Worm (Caenorhabditis elegans) whole organism, L1 larva: ENCODE measurements around the gene F44E2.10.
"Not testable (repeated sequence)": the region's sequence is repeated elsewhere in the genome, so short reads cannot be mapped to it uniquely, and the experiment has no call there.

Source experiments
- C16A3.4 ChIP-seq: fragments of 150-350 bp; optimal IDR thresholded peaks from 2 replicates; lab custom pipeline; 2014; ENCODE audit warnings: missing biosample characterization, missing genetic modification characterization
- C34B4.2 ChIP-seq: sonication (generic microtip); optimal IDR thresholded peaks from 2 replicates; lab custom pipeline; 2017; ENCODE audit warnings: mild to moderate bottlenecking, missing genetic modification characterization, missing compliant biosample characterization
- F16B12.6 ChIP-seq: fragments of 150-350 bp; optimal IDR thresholded peaks from 2 replicates; lab custom pipeline; 2014; ENCODE audit warnings: missing biosample characterization, missing genetic modification characterization
- aha-1 ChIP-seq: fragments of 150-350 bp; optimal IDR thresholded peaks from 2 replicates; lab custom pipeline; 2014; ENCODE audit warnings: missing biosample characterization, missing genetic modification characterization
- alr-1 ChIP-seq: fragments of 200-800 bp; sonication (Bioruptor generic); optimal IDR thresholded peaks from 2 replicates; lab custom pipeline; 2018; ENCODE audit warnings: borderline replicate concordance, mild to moderate bottlenecking, missing genetic modification characterization, missing compliant biosample characterization
- aly-2 ChIP-seq: fragments of 150-350 bp; optimal IDR thresholded peaks from 2 replicates; lab custom pipeline; 2014; ENCODE audit warnings: missing biosample characterization, missing genetic modification characterization
- blmp-1 ChIP-seq: fragments of 150-350 bp; optimal IDR thresholded peaks from 2 replicates; lab custom pipeline; 2014; ENCODE audit warnings: missing biosample characterization, missing genetic modification characterization
- ceh-63 ChIP-seq: fragments of 200-800 bp; sonication (Bioruptor generic); optimal IDR thresholded peaks from 2 replicates; lab custom pipeline; 2018; ENCODE audit warnings: mild to moderate bottlenecking, missing genetic modification characterization, missing compliant biosample characterization
- dpl-1 ChIP-seq, 3 experiments: fragments of 150-350 bp in 2 of 3; sonication (generic microtip) in 1 of 3; optimal IDR thresholded peaks; 2 replicates each; lab custom pipeline; 2014 to 2017; ENCODE audit warnings: missing biosample characterization in 3 of 3, missing genetic modification characterization in 3 of 3, missing genetic modification reagents in 3 of 3
- dsc-1 ChIP-seq: sonication (generic microtip); optimal IDR thresholded peaks from 2 replicates; lab custom pipeline; 2016; ENCODE audit warnings: mild to moderate bottlenecking, missing genetic modification characterization, missing compliant biosample characterization
- efl-1 ChIP-seq, 4 experiments: fragments of 150-350 bp; optimal IDR thresholded peaks in 3 of 4; peaks in 1 of 4; 1 replicate in 1 of 4; 2 replicates in 3 of 4; lab custom pipeline; 2014; ENCODE audit warnings: missing biosample characterization in 2 of 4, missing genetic modification characterization in 2 of 4, missing genetic modification reagents in 2 of 4
- egl-27 ChIP-seq, 2 experiments: fragments of 150-350 bp in 1 of 2; sonication (generic microtip); optimal IDR thresholded peaks; 3 replicates each; lab custom pipeline; 2017 to 2018; ENCODE audit warnings: missing biosample characterization in 2 of 2, missing genetic modification characterization in 2 of 2, missing genetic modification reagents in 2 of 2
- ets-5 ChIP-seq: fragments of 200-800 bp; sonication (Bioruptor generic); IDR thresholded peaks from 2 replicates; pipeline ENCODE4 v1.3.6; 2022; ENCODE audit warnings: missing genetic modification characterization, missing compliant biosample characterization
- hlh-4 ChIP-seq: sonication (generic microtip); optimal IDR thresholded peaks from 2 replicates; lab custom pipeline; 2016; ENCODE audit warnings: mild to moderate bottlenecking, missing genetic modification characterization, missing compliant biosample characterization
- hpl-2 ChIP-seq: fragments of 150-350 bp; optimal IDR thresholded peaks from 2 replicates; lab custom pipeline; 2014; ENCODE audit warnings: missing biosample characterization, missing genetic modification reagents, missing genetic modification characterization
- jun-1 ChIP-seq: fragments of 150-350 bp; optimal IDR thresholded peaks from 2 replicates; lab custom pipeline; 2014; ENCODE audit warnings: missing biosample characterization, missing genetic modification reagents, missing genetic modification characterization
- lin-14 ChIP-seq: fragments of 200-800 bp; sonication (Bioruptor generic); optimal IDR thresholded peaks from 2 replicates; lab custom pipeline; 2018; ENCODE audit warnings: mild to moderate bottlenecking, missing genetic modification characterization, moderate library complexity, missing compliant biosample characterization
- lin-35 ChIP-seq, 2 experiments: fragments of 150-350 bp; optimal IDR thresholded peaks; 2 replicates each; lab custom pipeline; 2014; ENCODE audit warnings: missing biosample characterization in 2 of 2, missing genetic modification characterization in 2 of 2, missing genetic modification reagents in 2 of 2
- lin-39 ChIP-seq: fragments of 150-350 bp; optimal IDR thresholded peaks from 2 replicates; lab custom pipeline; 2014; ENCODE audit warnings: missing biosample characterization, missing genetic modification reagents, missing genetic modification characterization
- lsy-2 ChIP-seq, 2 experiments: fragments of 150-350 bp; optimal IDR thresholded peaks; 2 replicates each; lab custom pipeline; 2014; ENCODE audit warnings: missing biosample characterization in 2 of 2, missing genetic modification characterization in 2 of 2
- mab-9 ChIP-seq: fragments of 200-800 bp; sonication (Bioruptor generic); IDR thresholded peaks from 2 replicates; pipeline ENCODE4 v1.3.6; 2022; ENCODE audit warnings: missing genetic modification reagents, missing genetic modification characterization, missing compliant biosample characterization
- mdl-1 ChIP-seq, 2 experiments: fragments of 150-350 bp; optimal IDR thresholded peaks; 2 replicates each; lab custom pipeline; 2014 to 2017; ENCODE audit warnings: missing biosample characterization in 2 of 2, missing genetic modification characterization in 2 of 2, inconsistent platforms in 1 of 2
- mef-2 ChIP-seq: fragments of 150-350 bp; optimal IDR thresholded peaks from 2 replicates; lab custom pipeline; 2014; ENCODE audit warnings: missing biosample characterization, missing genetic modification characterization
- mep-1 ChIP-seq: fragments of 150-350 bp; optimal IDR thresholded peaks from 2 replicates; lab custom pipeline; 2014; ENCODE audit warnings: missing biosample characterization, missing genetic modification characterization
- nhr-11 ChIP-seq: fragments of 150-350 bp; optimal IDR thresholded peaks from 2 replicates; lab custom pipeline; 2014; ENCODE audit warnings: missing biosample characterization, missing genetic modification characterization
- nhr-12 ChIP-seq: sonication (generic microtip); optimal IDR thresholded peaks from 2 replicates; lab custom pipeline; 2017; ENCODE audit warnings: missing biosample characterization, missing genetic modification characterization
- nhr-19 ChIP-seq: fragments of 200-800 bp; sonication (Bioruptor generic); conservative IDR thresholded peaks from 2 replicates; pipeline ENCODE4 v1.3.6; 2022; ENCODE audit warnings: missing genetic modification characterization, missing compliant biosample characterization
- nhr-28 ChIP-seq: fragments of 150-350 bp; optimal IDR thresholded peaks from 2 replicates; lab custom pipeline; 2014; ENCODE audit warnings: missing biosample characterization, missing genetic modification characterization
- nhr-47 ChIP-seq: sonication (generic microtip); optimal IDR thresholded peaks from 2 replicates; lab custom pipeline; 2016; ENCODE audit warnings: mild to moderate bottlenecking, missing genetic modification characterization, moderate library complexity, missing compliant biosample characterization
- nhr-71 ChIP-seq: sonication (generic microtip); optimal IDR thresholded peaks from 2 replicates; lab custom pipeline; 2016; ENCODE audit warnings: mild to moderate bottlenecking, missing genetic modification characterization, moderate library complexity, missing compliant biosample characterization
- nhr-76 ChIP-seq: sonication (generic microtip); optimal IDR thresholded peaks from 2 replicates; lab custom pipeline; 2017; ENCODE audit warnings: missing biosample characterization, missing genetic modification characterization
- nhr-77 ChIP-seq: fragments of 150-350 bp; optimal IDR thresholded peaks from 2 replicates; lab custom pipeline; 2014; ENCODE audit warnings: missing biosample characterization, missing genetic modification characterization
- nhr-84 ChIP-seq: sonication (generic microtip); optimal IDR thresholded peaks from 2 replicates; lab custom pipeline; 2017; ENCODE audit warnings: missing biosample characterization, missing genetic modification characterization
- nhr-85 ChIP-seq: sonication (generic microtip); peaks from one replicate; lab custom pipeline; 2016; ENCODE audit warnings: missing genetic modification characterization, inconsistent platforms, missing compliant biosample characterization
- nhr-90 ChIP-seq: sonication (generic microtip); optimal IDR thresholded peaks from 2 replicates; lab custom pipeline; 2016; ENCODE audit warnings: mild to moderate bottlenecking, missing genetic modification characterization, missing compliant biosample characterization; ENCODE audit not compliant: poor library complexity
- pax-3 ChIP-seq: fragments of 200-800 bp; sonication (Bioruptor generic); optimal IDR thresholded peaks from 2 replicates; lab custom pipeline; 2018; ENCODE audit warnings: mild to moderate bottlenecking, missing genetic modification characterization, moderate library complexity, missing compliant biosample characterization
- rnt-1 ChIP-seq: sonication (generic microtip); optimal IDR thresholded peaks from 2 replicates; lab custom pipeline; 2016; ENCODE audit warnings: mild to moderate bottlenecking, missing genetic modification characterization, moderate library complexity, missing compliant biosample characterization
- skn-1 ChIP-seq: fragments of 150-350 bp; optimal IDR thresholded peaks from 2 replicates; lab custom pipeline; 2014; ENCODE audit warnings: missing biosample characterization, missing genetic modification characterization
- snpc-4 ChIP-seq: fragments of 150-350 bp; optimal IDR thresholded peaks from 2 replicates; lab custom pipeline; 2014; ENCODE audit warnings: missing biosample characterization, missing genetic modification characterization
- snu-23 ChIP-seq: sonication (generic microtip); optimal IDR thresholded peaks from 2 replicates; lab custom pipeline; 2016; ENCODE audit warnings: missing genetic modification characterization, missing compliant biosample characterization
- sox-4 ChIP-seq: sonication (generic microtip); optimal IDR thresholded peaks from 2 replicates; lab custom pipeline; 2016; ENCODE audit warnings: missing genetic modification characterization, missing compliant biosample characterization
- sptf-1 ChIP-seq: fragments of 150-350 bp; optimal IDR thresholded peaks from 2 replicates; lab custom pipeline; 2014; ENCODE audit warnings: missing biosample characterization, missing genetic modification characterization
- swsn-7 ChIP-seq: sonication (generic microtip); optimal IDR thresholded peaks from 2 replicates; lab custom pipeline; 2016; ENCODE audit warnings: missing genetic modification characterization, missing compliant biosample characterization
- tbx-2 ChIP-seq: sonication (generic microtip); optimal IDR thresholded peaks from 2 replicates; lab custom pipeline; 2016; ENCODE audit warnings: missing genetic modification characterization, missing compliant biosample characterization
- unc-130 ChIP-seq: fragments of 150-350 bp; optimal IDR thresholded peaks from 2 replicates; lab custom pipeline; 2017; ENCODE audit warnings: missing biosample characterization, missing genetic modification characterization, inconsistent platforms
- unc-98 ChIP-seq: fragments of 200-800 bp; sonication (Bioruptor generic); IDR thresholded peaks from 2 replicates; pipeline ENCODE4 v1.3.6; 2022; ENCODE audit warnings: missing genetic modification characterization, missing compliant biosample characterization
- vab-15 ChIP-seq: sonication (generic microtip); optimal IDR thresholded peaks from 2 replicates; lab custom pipeline; 2017; ENCODE audit warnings: missing genotype, mild to moderate bottlenecking, missing genetic modification characterization, missing compliant biosample characterization
- zag-1 ChIP-seq: fragments of 150-350 bp; optimal IDR thresholded peaks from 2 replicates; lab custom pipeline; 2014; ENCODE audit warnings: missing biosample characterization, missing genetic modification characterization
- zip-4 ChIP-seq: fragments of 200-800 bp; sonication (Bioruptor generic); optimal IDR thresholded peaks from 2 replicates; lab custom pipeline; 2018; ENCODE audit warnings: mild to moderate bottlenecking, missing genetic modification characterization, moderate library complexity, missing compliant biosample characterization
- ztf-11 ChIP-seq, 2 experiments: sonication (generic microtip); optimal IDR thresholded peaks; 2 replicates each; lab custom pipeline; 2016 to 2017; ENCODE audit warnings: missing genetic modification characterization in 2 of 2, missing biosample characterization in 1 of 2, missing compliant biosample characterization in 1 of 2

The F44E2.10 gene

DNA sequence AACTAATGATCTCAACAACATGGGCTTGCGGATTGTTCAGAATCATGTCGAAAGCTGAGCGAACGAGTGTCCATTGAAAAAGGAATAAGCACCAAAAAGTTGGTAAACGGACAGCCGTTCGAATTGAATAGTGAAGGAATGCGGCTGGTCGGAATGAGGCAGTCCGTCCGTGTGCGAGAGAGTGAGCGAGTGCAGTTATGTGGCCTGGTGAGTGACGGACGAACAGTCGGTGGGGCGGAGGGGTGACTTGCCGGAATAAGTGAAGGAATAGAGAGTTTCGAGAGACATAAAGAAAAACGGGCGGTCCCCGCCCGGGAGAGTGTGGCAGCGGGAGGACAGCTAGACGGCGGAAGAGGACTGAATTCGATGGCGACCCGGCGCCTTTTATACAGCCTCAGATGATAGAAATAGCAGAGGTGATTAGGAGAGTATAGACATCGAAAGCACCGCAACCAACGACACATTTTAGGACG lies 34.4 kb upstream of the F44E2.10 start (continued):
- TF ChIP-seq C34B4.2 (tag; lab: Kevin White, UChicago) (peak; percentile 60), mep-1 (tag; lab: Kevin White, UChicago) (peak; percentile 48), tbx-2 (peak; percentile 68), sptf-1 (tag; lab: Kevin White, UChicago) (no peak), C16A3.4 (no peak), nhr-84 (tag; lab: Kevin White, UChicago) (no peak), zip-4 (GFP tag; lab: Kevin White, UChicago) (peak; percentile 35), nhr-90 (peak; percentile 82), zag-1 (no peak), aha-1 (tag; lab: Kevin White, UChicago) (no peak), nhr-47 (peak; percentile 80), nhr-28 (no peak), snu-23 (GFP tag; lab: Kevin White, UChicago) (peak; percentile 94), rnt-1 (peak; percentile 92), lsy-2 (tag; optimal IDR thresholded peaks at IDR 0.05; lab: Kevin White, UChicago) (peak; percentile 59 to 66), unc-98 (GFP tag; lab: Robert Waterston, UW) (peak; percentile 48; the same call in 1 of the 2 replicates), ztf-11 (tag; optimal IDR thresholded peaks at IDR 0.05; lab: Kevin White, UChicago) (peak in 1 of 2 experiments; percentile 36), snpc-4 (no peak), lin-14 (GFP tag; lab: Kevin White, UChicago) (peak; percentile 94), aly-2 (no peak), blmp-1 (tag; lab: Kevin White, UChicago) (peak; percentile 29), jun-1 (peak; percentile 22), nhr-19 (GFP tag; lab: Robert Waterston, UW) (peak; percentile 89), unc-130 (tag; lab: Kevin White, UChicago) (peak; percentile 59), mef-2 (no peak), vab-15 (tag; lab: Kevin White, UChicago) (no peak), nhr-77 (tag; lab: Kevin White, UChicago) (no peak), nhr-12 (no peak), ceh-63 (no peak), pax-3 (no peak), lin-35 (GFP tag; optimal IDR thresholded peaks at IDR 0.05; lab: Kevin White, UChicago) (peak; percentile 57 to 63), nhr-76 (no peak), mab-9 (no peak), dsc-1 (tag; lab: Kevin White, UChicago) (no peak), sox-4 (tag; lab: Kevin White, UChicago) (no peak), hlh-4 (no peak)
- TF ChIP-seq, all 84 proteins: peak for 44

DNA sequence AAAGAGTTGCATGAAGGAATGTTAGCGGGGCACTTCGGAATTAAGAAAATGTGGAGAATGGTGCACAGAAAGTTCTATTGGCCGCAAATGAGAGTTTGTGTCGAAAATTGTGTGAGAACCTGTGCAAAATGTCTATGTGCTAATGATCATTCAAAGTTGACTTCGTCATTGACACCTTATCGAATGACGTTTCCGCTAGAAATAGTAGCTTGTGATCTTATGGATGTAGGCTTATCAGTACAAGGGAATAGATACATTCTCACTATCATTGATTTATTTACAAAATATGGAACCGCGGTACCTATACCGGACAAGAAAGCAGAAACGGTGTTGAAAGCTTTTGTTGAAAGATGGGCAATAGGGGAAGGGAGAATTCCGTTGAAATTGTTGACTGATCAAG lies 27.6 kb upstream of the F44E2.10 start:
- TF ChIP-seq efl-1 (optimal IDR thresholded peaks at IDR 0.05; lab: Kevin White, UChicago) (no peak), efl-1 (GFP tag; optimal IDR thresholded peaks at IDR 0.05 in 1 of 2; lab: Kevin White, UChicago) (peak in 1 of 2 experiments; percentile 65), hpl-2 (GFP tag; lab: Kevin White, UChicago) (no peak), skn-1 (tag; lab: Kevin White, UChicago) (no peak)

ce11 chrIII:8852402-8852801 lies 21.5 kb upstream of the F44E2.10 start:
- TF ChIP-seq efl-1 (optimal IDR thresholded peaks at IDR 0.05; lab: Kevin White, UChicago) = not testable (repeated sequence)
- peak in 1 of 2 experiments; percentile 77 for TF ChIP-seq efl-1 (GFP tag; optimal IDR thresholded peaks at IDR 0.05 in 1 of 2; lab: Kevin White, UChicago)

- TF ChIP-seq swsn-7 (tag; lab: Kevin White, UChicago) (no peak), nhr-11 (no peak), nhr-90 (no peak), lin-39 (tag; lab: Kevin White, UChicago) (no peak), vab-15 (tag; lab: Kevin White, UChicago) (no peak), ets-5 (GFP tag; lab: Robert Waterston, UW) (no peak), alr-1 (tag; lab: Kevin White, UChicago) (no peak), hpl-2 (GFP tag; lab: Kevin White, UChicago) (no peak), dpl-1 (GFP tag; optimal IDR thresholded peaks at IDR 0.05; lab: Kevin White, UChicago) (no peak), nhr-71 (tag; lab: Kevin White, UChicago) (no peak), egl-27 (tag; optimal IDR thresholded peaks at IDR 0.05; lab: Kevin White, UChicago) (no peak), mdl-1 (tag; optimal IDR thresholded peaks at IDR 0.05; lab: Kevin White, UChicago) (no peak), ceh-63 (no peak), nhr-19 (GFP tag; lab: Robert Waterston, UW) (no peak), snpc-4 (no peak), F16B12.6 (tag; lab: Kevin White, UChicago) (no peak), nhr-85 (tag; lab: Kevin White, UChicago) (no peak)
These were observed 21.1 kb upstream of the F44E2.10 start, which contains the start of gene plg-1 for ce11 chrIII:8851961-8852360. Gene plg-1, plus strand, starts transcription at chrIII:8852261.
